Worm (Caenorhabditis elegans): ENCODE measurements around the gene cest-33.

The cest-33 gene

ce11 chrV:6413057-6413456 is 47.6 kb upstream of the cest-33 start:
- TF ChIP-seq lin-35 (GFP tag; optimal IDR thresholded peaks at IDR 0.05), result peak in 1 of 2 experiments; percentile 5
- TF ChIP-seq elt-2 (tag; optimal IDR thresholded peaks at IDR 0.05), result peak; percentile 96
- no peak for TF ChIP-seq nhr-28 (tag; optimal IDR thresholded peaks at IDR 0.05)

- TF ChIP-seq mep-1 (tag; optimal IDR thresholded peaks at IDR 0.05), result no peak
- TF ChIP-seq elt-2 (tag; optimal IDR thresholded peaks at IDR 0.05), result peak; percentile 95
- TF ChIP-seq fos-1 (tag; optimal IDR thresholded peaks at IDR 0.05), result no peak
- peak in 1 of 2 experiments; percentile 14 for TF ChIP-seq lin-35 (GFP tag; optimal IDR thresholded peaks at IDR 0.05)
- no peak for TF ChIP-seq pax-3 (tag; optimal IDR thresholded peaks at IDR 0.05)
- TF ChIP-seq lsy-2 (tag; optimal IDR thresholded peaks at IDR 0.05), result no peak
- TF ChIP-seq skn-1 (tag; optimal IDR thresholded peaks at IDR 0.05), result no peak
- no peak for TF ChIP-seq efl-1 (optimal IDR thresholded peaks at IDR 0.05)
- peak in 1 of 2 experiments; percentile 37 for TF ChIP-seq efl-1 (GFP tag; optimal IDR thresholded peaks at IDR 0.05 in 1 of 2)
- no peak for TF ChIP-seq tbx-2 (tag; optimal IDR thresholded peaks at IDR 0.05)
- TF ChIP-seq nhr-47 (tag; optimal IDR thresholded peaks at IDR 0.05), result no peak
- peak; percentile 21 for TF ChIP-seq nhr-71 (tag; optimal IDR thresholded peaks at IDR 0.05)
- no peak for TF ChIP-seq rnt-1 (tag; optimal IDR thresholded peaks at IDR 0.05)
- TF ChIP-seq mdl-1 (tag; optimal IDR thresholded peaks at IDR 0.05), result peak in 1 of 2 experiments; percentile 8
- TF ChIP-seq grh-1 (GFP tag; IDR thresholded peaks at IDR 0.05), result no peak
- no peak for TF ChIP-seq zag-1 (tag; optimal IDR thresholded peaks at IDR 0.05)
- peak; percentile 8 for TF ChIP-seq lin-14 (GFP tag; optimal IDR thresholded peaks at IDR 0.05)
- TF ChIP-seq nhr-19 (GFP tag; conservative IDR thresholded peaks at IDR 0.05), result no peak
- peak; percentile 50 for TF ChIP-seq nhr-20 (tag; optimal IDR thresholded peaks at IDR 0.05)
- TF ChIP-seq tlp-1 (tag; optimal IDR thresholded peaks at IDR 0.05), result peak; percentile 10
Observed at ce11 chrV:6411161-6411560, 45.7 kb upstream of the cest-33 start.

- TF ChIP-seq elt-2 (tag; optimal IDR thresholded peaks at IDR 0.05) (peak; percentile 3), lir-3 (tag; optimal IDR thresholded peaks at IDR 0.05; ENCODE audit: poor library complexity) (no peak), swsn-7 (tag; optimal IDR thresholded peaks at IDR 0.05) (no peak)
Observed at ce11 chrV:6408733-6409227, 43.3 kb upstream of the cest-33 start, which contains the start of gene bcf-1. Gene bcf-1 (minus strand): TSS chrV:6408783.

ce11 chrV:6407587-6407986 is 42.1 kb upstream of the cest-33 start:
- peak; percentile 77 for TF ChIP-seq elt-2 (tag; optimal IDR thresholded peaks at IDR 0.05)
- no peak for TF ChIP-seq irx-1 (tag; optimal IDR thresholded peaks at IDR 0.05)
- TF ChIP-seq nhr-12 (tag; optimal IDR thresholded peaks at IDR 0.05), result no peak
- TF ChIP-seq nhr-85 (tag), result no peak
- no peak for TF ChIP-seq ceh-8 (GFP tag; optimal IDR thresholded peaks at IDR 0.05)
- TF ChIP-seq nhr-77 (tag; optimal IDR thresholded peaks at IDR 0.05), result no peak
- no peak for TF ChIP-seq hpl-2 (GFP tag; optimal IDR thresholded peaks at IDR 0.05)
- TF ChIP-seq mep-1 (tag; optimal IDR thresholded peaks at IDR 0.05), result no peak
- TF ChIP-seq lin-14 (GFP tag; optimal IDR thresholded peaks at IDR 0.05), result peak; percentile 17
- TF ChIP-seq ceh-90 (tag; optimal IDR thresholded peaks at IDR 0.05), result no peak
- TF ChIP-seq nhr-11 (tag; optimal IDR thresholded peaks at IDR 0.05), result no peak
- no peak for TF ChIP-seq nhr-47 (tag; optimal IDR thresholded peaks at IDR 0.05)
- no peak for TF ChIP-seq nhr-28 (tag; optimal IDR thresholded peaks at IDR 0.05)
- TF ChIP-seq snu-23 (GFP tag; optimal IDR thresholded peaks at IDR 0.05), result no peak
- peak in 1 of 2 experiments; percentile 32 for TF ChIP-seq lin-35 (GFP tag; optimal IDR thresholded peaks at IDR 0.05)

ce11 chrV:6400950-6401551 is 35.6 kb upstream of the cest-33 start:
- no peak for TF ChIP-seq fkh-10 (GFP tag; optimal IDR thresholded peaks at IDR 0.05)
- TF ChIP-seq aly-2 (tag; optimal IDR thresholded peaks at IDR 0.05), result peak; percentile 52
